Worm (Caenorhabditis elegans) whole organism, L2 larva: ENCODE measurements around the gene frpr-4.

ENCODE experiments used
- elt-3 ChIP-seq: sonication (generic microtip); optimal IDR thresholded peaks from 2 replicates; lab custom pipeline; 2017; ENCODE audit warnings: missing biosample characterization, missing genetic modification characterization
- lsy-2 ChIP-seq, 2 experiments: fragments of 150-350 bp in 1 of 2; sonication (generic microtip) in 1 of 2; optimal IDR thresholded peaks; 2 replicates each; lab custom pipeline; 2014 to 2017; ENCODE audit warnings: missing biosample characterization in 2 of 2, missing genetic modification characterization in 2 of 2
- unc-62 ChIP-seq: fragments of 150-350 bp; optimal IDR thresholded peaks from 2 replicates; lab custom pipeline; 2014; ENCODE audit warnings: missing biosample characterization, missing genetic modification reagents, missing genetic modification characterization
- ztf-11 ChIP-seq: sonication (generic microtip); optimal IDR thresholded peaks from 2 replicates; lab custom pipeline; 2017; ENCODE audit warnings: missing biosample characterization, missing genetic modification characterization
- ztf-4 ChIP-seq: fragments of 150-350 bp; optimal IDR thresholded peaks from 2 replicates; lab custom pipeline; 2014; ENCODE audit warnings: missing biosample characterization, missing genetic modification characterization

ce11 chrII:5301810-5302209, 46.5 kb upstream of the frpr-4 start:
- TF ChIP-seq ztf-11 (tag; lab: Kevin White, UChicago), result no peak
- TF ChIP-seq unc-62 (GFP tag; lab: Kevin White, UChicago), result no peak
- no peak for TF ChIP-seq ztf-4 (tag; lab: Kevin White, UChicago)
- TF ChIP-seq elt-3 (tag; lab: Kevin White, UChicago), result no peak
- TF ChIP-seq lsy-2 (tag; optimal IDR thresholded peaks at IDR 0.05; lab: Kevin White, UChicago), result no peak
